Worm (Caenorhabditis elegans) whole organism, young adult: ENCODE results near the gene F54B11.8.

ENCODE experiments used
- atf-7 ChIP-seq: sonication (generic microtip); optimal IDR thresholded peaks from 2 replicates; lab custom pipeline; 2017; ENCODE audit warnings: mild to moderate bottlenecking, missing genetic modification characterization, missing compliant biosample characterization
- ets-4 ChIP-seq: fragments of 200-800 bp; sonication (Bioruptor generic); optimal IDR thresholded peaks from 2 replicates; lab custom pipeline; 2018; ENCODE audit warnings: mild to moderate bottlenecking, missing genetic modification characterization, missing compliant biosample characterization
- hmg-20 ChIP-seq: fragments of 200-800 bp; sonication (Bioruptor generic); IDR thresholded peaks from 2 replicates; pipeline ENCODE4 v1.3.6; 2022; ENCODE audit warnings: missing genetic modification reagents, missing genetic modification characterization, missing compliant biosample characterization
- let-607 ChIP-seq, 2 experiments: fragments of 200-800 bp in 1 of 2; sonication (Bioruptor generic) in 1 of 2; sonication (generic microtip) in 1 of 2; optimal IDR thresholded peaks; 2 replicates each; lab custom pipeline; 2016 to 2018; ENCODE audit warnings: mild to moderate bottlenecking in 2 of 2, missing compliant biosample characterization in 2 of 2, missing genetic modification characterization in 2 of 2, moderate library complexity in 2 of 2, missing genotype in 1 of 2
- nhr-27 ChIP-seq: fragments of 200-800 bp; sonication (Bioruptor generic); optimal IDR thresholded peaks from 2 replicates; lab custom pipeline; 2018; ENCODE audit warnings: mild to moderate bottlenecking, missing genetic modification characterization, moderate library complexity, missing compliant biosample characterization
- tlf-1 ChIP-seq: fragments of 200-800 bp; sonication (Bioruptor generic); optimal IDR thresholded peaks from 2 replicates; lab custom pipeline; 2018; ENCODE audit warnings: mild to moderate bottlenecking, missing genetic modification characterization, missing compliant biosample characterization

ce11 chrX:13591175-13591574 lies 12.6 kb downstream of the F54B11.8 start, which contains the start of gene col-44:
- TF ChIP-seq tlf-1 (GFP tag; lab: Kevin White, UChicago) (no peak), ets-4 (GFP tag; lab: Kevin White, UChicago) (no peak), let-607 (tag; optimal IDR thresholded peaks at IDR 0.05; lab: Kevin White, UChicago) (no peak), hmg-20 (no peak), atf-7 (tag; lab: Kevin White, UChicago) (no peak), nhr-27 (tag; lab: Kevin White, UChicago) (no peak)
